Fruit fly (Drosophila melanogaster): Measurements from ENCODE around the gene crn.

The crn gene

dm6 chrX:2297428-2298200, 47.8 kb upstream of the crn start (continued):
- TF ChIP-seq CG8089 (GFP tag; optimal IDR thresholded peaks at IDR 0.05) (peak; percentile 99), sim (GFP tag; IDR thresholded peaks at IDR 0.05) (peak; percentile 93), CG12942 (GFP tag; optimal IDR thresholded peaks at IDR 0.05) (peak; percentile 99), Dip2 (GFP tag; IDR thresholded peaks at IDR 0.05) (peak; percentile 70; the same call in 1 of the 2 replicates), lola (GFP tag; optimal IDR thresholded peaks at IDR 0.05) (peak in 1 of 3 experiments; percentile 94), corto (GFP tag; optimal IDR thresholded peaks at IDR 0.05) (no peak), gt (GFP tag; IDR thresholded peaks at IDR 0.05) (peak; percentile 97), pb (GFP tag; optimal IDR thresholded peaks at IDR 0.05) (peak; percentile 99), Dad (GFP tag; optimal IDR thresholded peaks at IDR 0.05) (peak; percentile 99), vfl (GFP tag; optimal IDR thresholded peaks at IDR 0.05) (peak; percentile 96), CG6689 (GFP tag; IDR thresholded peaks at IDR 0.05) (peak; percentile 98), H15 (GFP tag; IDR thresholded peaks at IDR 0.05) (peak; percentile 98), dati (GFP tag; IDR thresholded peaks at IDR 0.05) (peak; percentile 96), CG12299 (tag; optimal IDR thresholded peaks at IDR 0.05) (peak; percentile 97), lilli (GFP tag; optimal IDR thresholded peaks at IDR 0.05) (peak; percentile 99), cwo (GFP tag; optimal IDR thresholded peaks at IDR 0.05) (peak; percentile 97), Doc3 (GFP tag; IDR thresholded peaks at IDR 0.05; ENCODE audit: partially characterized antibody) (no peak), unpg (GFP tag; optimal IDR thresholded peaks at IDR 0.05) (peak; percentile 99), CG18619 (GFP tag; optimal IDR thresholded peaks at IDR 0.05) (peak; percentile 98), CG18262 (tag; optimal IDR thresholded peaks at IDR 0.05) (peak; percentile 98), kah (GFP tag; optimal IDR thresholded peaks at IDR 0.05) (peak; percentile 95), CG8944 (GFP tag; optimal IDR thresholded peaks at IDR 0.05) (peak; percentile 99), nerfin-2 (GFP tag; IDR thresholded peaks at IDR 0.05; ENCODE audit: partially characterized antibody) (no peak), Asciz (GFP tag; optimal IDR thresholded peaks at IDR 0.05) (peak; percentile 99), sna (GFP tag; IDR thresholded peaks at IDR 0.05; ENCODE audit: partially characterized antibody) (no peak), onecut (GFP tag; IDR thresholded peaks at IDR 0.05) (peak; percentile 96), scrt (GFP tag; optimal IDR thresholded peaks at IDR 0.05) (peak; percentile 96), CG17802 (tag; optimal IDR thresholded peaks at IDR 0.05) (peak; percentile 92), Poxn (GFP tag; IDR thresholded peaks at IDR 0.05) (peak; percentile 89), ftz-f1 (GFP tag; optimal IDR thresholded peaks at IDR 0.05) (peak; percentile 95), sug (tag; optimal IDR thresholded peaks at IDR 0.05) (peak; percentile 94), cg (GFP tag; optimal IDR thresholded peaks at IDR 0.05) (peak; percentile 8), Sox100B (GFP tag; optimal IDR thresholded peaks at IDR 0.05) (peak; percentile 97), CG6854 (GFP tag; optimal IDR thresholded peaks at IDR 0.05) (peak; percentile 95), zf30C (GFP tag; optimal IDR thresholded peaks at IDR 0.05) (peak; percentile 10), CG10209 (GFP tag; optimal IDR thresholded peaks at IDR 0.05) (peak; percentile 98), Tbp (GFP tag; optimal IDR thresholded peaks at IDR 0.05) (no peak), CG16815 (GFP tag; optimal IDR thresholded peaks at IDR 0.05) (peak; percentile 97), zfh1 (GFP tag; IDR thresholded peaks at IDR 0.05) (peak; percentile 99), CG18599 (GFP tag; optimal IDR thresholded peaks at IDR 0.05) (peak; percentile 99), tll (GFP tag; optimal IDR thresholded peaks at IDR 0.05) (peak in 1 of 2 experiments; percentile 25), grau (tag; optimal IDR thresholded peaks at IDR 0.05) (peak; percentile 100), Eip74EF (GFP tag; optimal IDR thresholded peaks at IDR 0.05) (peak in 1 of 2 experiments; percentile 98), Mrtf (GFP tag; IDR thresholded peaks at IDR 0.05) (peak; percentile 98), bcd (GFP tag; optimal IDR thresholded peaks at IDR 0.05) (peak; percentile 99), CG11723 (GFP tag; optimal IDR thresholded peaks at IDR 0.05) (peak; percentile 97), toy (GFP tag; IDR thresholded peaks at IDR 0.05) (peak; percentile 93), CG2678 (tag; optimal IDR thresholded peaks at IDR 0.05) (peak; percentile 99)
